Fruit fly (Drosophila melanogaster) whole organism, embryonic: ENCODE measurements around the gene RhoGAP93B.

Source experiments
- Abd-B ChIP-seq: fragments of 200-800 bp; sonication (Bioruptor generic); optimal IDR thresholded peaks from 2 replicates; lab custom pipeline; 2018; ENCODE audit warnings: missing biosample characterization, mild to moderate bottlenecking, missing genetic modification characterization, moderate library complexity
- CG10462 ChIP-seq: fragments of 200-800 bp; sonication (Bioruptor generic); optimal IDR thresholded peaks from 2 replicates; lab custom pipeline; 2016; ENCODE audit warnings: missing biosample characterization, missing genetic modification characterization
- CG10654 ChIP-seq: fragments of 200-800 bp; sonication (Bioruptor generic); optimal IDR thresholded peaks from 2 replicates; lab custom pipeline; 2016; ENCODE audit warnings: missing biosample characterization, missing genetic modification characterization
- CG11560 ChIP-seq: fragments of 200-800 bp; sonication (Bioruptor generic); IDR thresholded peaks from 3 replicates; pipeline ENCODE4 v1.3.6; 2022; ENCODE audit warnings: missing biosample characterization, missing genetic modification characterization
- CG13424 ChIP-seq: fragments of 200-800 bp; sonication (Bioruptor generic); optimal IDR thresholded peaks from 2 replicates; lab custom pipeline; 2019; ENCODE audit warnings: missing biosample characterization, mild to moderate bottlenecking, missing genetic modification characterization, moderate library complexity
- CG15514 ChIP-seq: fragments of 200-800 bp; sonication (Bioruptor generic); optimal IDR thresholded peaks from 3 replicates; lab custom pipeline; 2017; ENCODE audit warnings: missing biosample characterization, missing genetic modification characterization, mild to moderate bottlenecking, moderate library complexity, missing genetic modification reagents
- CG15601 ChIP-seq: fragments of 200-800 bp; sonication (Bioruptor generic); optimal IDR thresholded peaks from 3 replicates; lab custom pipeline; 2019; ENCODE audit warnings: missing biosample characterization, mild to moderate bottlenecking, missing genetic modification characterization, moderate library complexity
- CG17328 ChIP-seq: fragments of 200-800 bp; sonication (Bioruptor generic); IDR thresholded peaks from 2 replicates; pipeline ENCODE4 v1.3.6; 2022; ENCODE audit warnings: missing biosample characterization, missing genetic modification characterization
- CG18262 ChIP-seq: fragments of 200-800 bp; optimal IDR thresholded peaks from 3 replicates; lab custom pipeline; 2019; ENCODE audit warnings: missing biosample characterization, mild to moderate bottlenecking, missing genetic modification characterization, moderate library complexity
- CG2875 ChIP-seq: fragments of 200-800 bp; sonication (Bioruptor generic); optimal IDR thresholded peaks from 2 replicates; lab custom pipeline; 2017; ENCODE audit warnings: missing biosample characterization, mild to moderate bottlenecking, missing genetic modification characterization, missing genetic modification reagents
- CG32772 ChIP-seq: fragments of 200-800 bp; sonication (Bioruptor generic); IDR thresholded peaks from 2 replicates; pipeline ENCODE4 v1.3.6; 2022; ENCODE audit warnings: missing biosample characterization, missing genetic modification characterization
- CG6175 ChIP-seq: fragments of 200-800 bp; sonication (Bioruptor generic); IDR thresholded peaks from 3 replicates; pipeline ENCODE4 v1.3.6; 2022; ENCODE audit warnings: missing biosample characterization, missing genetic modification characterization
- CG6689 ChIP-seq: fragments of 200-800 bp; sonication (Bioruptor generic); IDR thresholded peaks from 2 replicates; pipeline ENCODE4 v1.3.6; 2022; ENCODE audit warnings: missing biosample characterization, missing genetic modification characterization
- CG7928 ChIP-seq: fragments of 200-800 bp; sonication (Bioruptor generic); optimal IDR thresholded peaks from 2 replicates; lab custom pipeline; 2017; ENCODE audit warnings: missing biosample characterization, mild to moderate bottlenecking, missing genetic modification characterization
- CG7987 ChIP-seq: fragments of 200-800 bp; sonication (Bioruptor generic); optimal IDR thresholded peaks from 2 replicates; lab custom pipeline; 2018; ENCODE audit warnings: missing biosample characterization, mild to moderate bottlenecking, missing genetic modification characterization, moderate library complexity
- CG8765 ChIP-seq: fragments of 200-800 bp; sonication (Bioruptor generic); IDR thresholded peaks from 2 replicates; pipeline ENCODE4 v1.3.6; 2022; ENCODE audit warnings: missing biosample characterization, missing genetic modification characterization
- CG9876 ChIP-seq: fragments of 200-800 bp; sonication (Bioruptor generic); optimal IDR thresholded peaks from 2 replicates; lab custom pipeline; 2016; ENCODE audit warnings: missing biosample characterization, missing genetic modification characterization
- CoRest ChIP-seq: fragments of 200-800 bp; sonication (Bioruptor generic); optimal IDR thresholded peaks from 3 replicates; lab custom pipeline; 2018; ENCODE audit warnings: missing biosample characterization, mild to moderate bottlenecking, missing genetic modification characterization, moderate library complexity
- Dad ChIP-seq: fragments of 200-800 bp; sonication (Bioruptor generic); optimal IDR thresholded peaks from 3 replicates; lab custom pipeline; 2016; ENCODE audit warnings: missing biosample characterization, missing genetic modification characterization
- Doc3 ChIP-seq: fragments of 200-800 bp; sonication (Bioruptor generic); IDR thresholded peaks from 3 replicates; pipeline ENCODE4 v1.3.6; 2022; ENCODE audit warnings: missing biosample characterization, missing genetic modification characterization; ENCODE audit not compliant: partially characterized antibody
- Drgx ChIP-seq: fragments of 200-800 bp; sonication (Bioruptor generic); IDR thresholded peaks from 2 replicates; pipeline ENCODE4 v1.3.6; 2022; ENCODE audit warnings: missing biosample characterization, missing genetic modification characterization
- Elba2 ChIP-seq: fragments of 200-800 bp; sonication (Bioruptor generic); optimal IDR thresholded peaks from 3 replicates; lab custom pipeline; 2016; ENCODE audit warnings: missing biosample characterization, missing genetic modification characterization
- Ets97D ChIP-seq: fragments of 200-800 bp; sonication (Bioruptor generic); optimal IDR thresholded peaks from 3 replicates; lab custom pipeline; 2016; ENCODE audit warnings: missing biosample characterization, missing genetic modification characterization
- GATAe ChIP-seq: fragments of 200-800 bp; sonication (Bioruptor generic); conservative IDR thresholded peaks from 2 replicates; pipeline ENCODE4 v1.3.6; 2022; ENCODE audit warnings: missing biosample characterization, missing genetic modification characterization
- HLH3B ChIP-seq: fragments of 200-800 bp; sonication (Bioruptor generic); IDR thresholded peaks from 2 replicates; pipeline ENCODE4 v1.3.6; 2022; ENCODE audit warnings: missing biosample characterization, missing genetic modification characterization
- HmgZ ChIP-seq: fragments of 200-800 bp; sonication (Bioruptor generic); optimal IDR thresholded peaks from 2 replicates; lab custom pipeline; 2018; ENCODE audit warnings: missing biosample characterization, mild to moderate bottlenecking, missing genetic modification characterization
- Mrtf ChIP-seq: fragments of 200-800 bp; sonication (Bioruptor generic); IDR thresholded peaks from 3 replicates; pipeline ENCODE4 v1.3.6; 2022; ENCODE audit warnings: missing biosample characterization, missing genetic modification characterization
- Myb ChIP-seq: fragments of 200-800 bp; sonication (Bioruptor generic); optimal IDR thresholded peaks from 2 replicates; lab custom pipeline; 2016; ENCODE audit warnings: missing biosample characterization, missing genetic modification characterization
- Neu2 ChIP-seq: fragments of 200-800 bp; sonication (Bioruptor generic); optimal IDR thresholded peaks from 3 replicates; lab custom pipeline; 2016; ENCODE audit warnings: missing biosample characterization, missing genetic modification characterization, borderline replicate concordance
- Nf-YB ChIP-seq: fragments of 200-800 bp; sonication (Bioruptor generic); optimal IDR thresholded peaks from 3 replicates; lab custom pipeline; 2019; ENCODE audit warnings: missing biosample characterization, mild to moderate bottlenecking, missing genetic modification characterization, moderate library complexity
- NfI ChIP-seq: fragments of 200-800 bp; sonication (Bioruptor generic); optimal IDR thresholded peaks from 3 replicates; lab custom pipeline; 2018; ENCODE audit warnings: missing biosample characterization, mild to moderate bottlenecking, missing genetic modification characterization, moderate library complexity
- PHDP ChIP-seq: fragments of 200-800 bp; sonication (Bioruptor generic); optimal IDR thresholded peaks from 3 replicates; lab custom pipeline; 2018; ENCODE audit warnings: missing biosample characterization, mild to moderate bottlenecking, missing genetic modification characterization, moderate library complexity
- Rx ChIP-seq: fragments of 200-800 bp; sonication (Bioruptor generic); IDR thresholded peaks from 2 replicates; pipeline ENCODE4 v1.3.6; 2022; ENCODE audit warnings: missing biosample characterization, missing genetic modification characterization
- Vsx1 ChIP-seq: fragments of 200-800 bp; sonication (Bioruptor generic); optimal IDR thresholded peaks from 2 replicates; lab custom pipeline; 2017; ENCODE audit warnings: missing biosample characterization, mild to moderate bottlenecking, missing genetic modification characterization, missing genetic modification reagents
- ash1 ChIP-seq: fragments of 200-800 bp; sonication (Bioruptor generic); optimal IDR thresholded peaks from 2 replicates; lab custom pipeline; 2018; ENCODE audit warnings: missing biosample characterization, mild to moderate bottlenecking, missing genetic modification characterization
- bbx ChIP-seq: fragments of 200-800 bp; sonication (Bioruptor generic); IDR thresholded peaks from 2 replicates; pipeline ENCODE4 v1.3.6; 2022; ENCODE audit warnings: missing biosample characterization, missing genetic modification characterization; ENCODE audit not compliant: partially characterized antibody
- chif ChIP-seq, 2 experiments: fragments of 200-800 bp; sonication (Bioruptor generic); optimal IDR thresholded peaks; 3 replicates each; lab custom pipeline; 2016; ENCODE audit warnings: missing biosample characterization in 2 of 2, missing genetic modification characterization in 2 of 2
- chm ChIP-seq: fragments of 200-800 bp; sonication (Bioruptor generic); IDR thresholded peaks from 2 replicates; pipeline ENCODE4 v1.3.6; 2022; ENCODE audit warnings: missing biosample characterization, missing genetic modification characterization
- crp ChIP-seq, 2 experiments: fragments of 200-800 bp; sonication (Bioruptor generic); optimal IDR thresholded peaks; 2 replicates in 1 of 2; 3 replicates in 1 of 2; lab custom pipeline; 2017; ENCODE audit warnings: missing biosample characterization in 2 of 2, missing genetic modification characterization in 2 of 2, mild to moderate bottlenecking in 1 of 2, moderate library complexity in 1 of 2
- dimm ChIP-seq: fragments of 200-800 bp; sonication (Bioruptor generic); IDR thresholded peaks from 2 replicates; pipeline ENCODE4 v1.3.6; 2022; ENCODE audit warnings: missing biosample characterization, missing genetic modification characterization
- dmrt99B ChIP-seq: fragments of 200-800 bp; sonication (Bioruptor generic); optimal IDR thresholded peaks from 2 replicates; lab custom pipeline; 2018; ENCODE audit warnings: missing biosample characterization, mild to moderate bottlenecking, missing genetic modification characterization, moderate library complexity
- grau ChIP-seq: fragments of 200-800 bp; optimal IDR thresholded peaks from 3 replicates; lab custom pipeline; 2019; ENCODE audit warnings: missing biosample characterization, mild to moderate bottlenecking, missing genetic modification characterization, moderate library complexity
- gsb-n ChIP-seq: fragments of 200-800 bp; sonication (Bioruptor generic); optimal IDR thresholded peaks from 3 replicates; lab custom pipeline; 2018; ENCODE audit warnings: missing biosample characterization, mild to moderate bottlenecking, missing genetic modification characterization
- hth ChIP-seq: fragments of >200 bp; optimal IDR thresholded peaks from 2 replicates; lab custom pipeline; 2017; ENCODE audit warnings: inconsistent platforms
- kni ChIP-seq: fragments of 200-800 bp; sonication (Bioruptor generic); optimal IDR thresholded peaks from 3 replicates; lab custom pipeline; 2017; ENCODE audit warnings: mild to moderate bottlenecking, missing biosample characterization, missing genetic modification reagents, missing genetic modification characterization
- oc ChIP-seq: fragments of 200-800 bp; sonication (Bioruptor generic); optimal IDR thresholded peaks from 2 replicates; lab custom pipeline; 2018; ENCODE audit warnings: missing biosample characterization, mild to moderate bottlenecking, missing genetic modification characterization, moderate library complexity
- onecut ChIP-seq: fragments of 200-800 bp; sonication (Bioruptor generic); IDR thresholded peaks from 2 replicates; pipeline ENCODE4 v1.3.6; 2022; ENCODE audit warnings: missing biosample characterization, missing genetic modification characterization
- pnt ChIP-seq: fragments of 200-800 bp; sonication (Bioruptor generic); optimal IDR thresholded peaks from 3 replicates; lab custom pipeline; 2016; ENCODE audit warnings: missing biosample characterization, missing genetic modification characterization
- wdn ChIP-seq: fragments of 200-800 bp; sonication (Bioruptor generic); IDR thresholded peaks from 2 replicates; pipeline ENCODE4 v1.3.6; 2022; ENCODE audit warnings: missing biosample characterization, missing genetic modification characterization
- yki ChIP-seq: fragments of >200 bp; optimal IDR thresholded peaks from 3 replicates; lab custom pipeline; 2018
- zf30C ChIP-seq: fragments of 200-800 bp; sonication (Bioruptor generic); optimal IDR thresholded peaks from 3 replicates; lab custom pipeline; 2018; ENCODE audit warnings: missing biosample characterization, mild to moderate bottlenecking, missing genetic modification characterization

RhoGAP93B gene

dm6 chr3R:21111046-21111480 is 13.4 kb upstream of the RhoGAP93B start, which contains the start of gene Rab11 (continued):
- TF ChIP-seq ash1 (GFP tag; lab: Kevin White, UChicago), result no peak
- TF ChIP-seq gsb-n (tag; lab: Kevin White, UChicago), result peak; percentile 15
- no peak for TF ChIP-seq Elba2 (GFP tag; lab: Kevin White, UChicago)
- peak; percentile 9 for TF ChIP-seq CG10654 (GFP tag; lab: Kevin White, UChicago)
- no peak for TF ChIP-seq HLH3B (GFP tag; lab: Robert Waterston, UW)
- peak; percentile 54 for TF ChIP-seq kni (GFP tag; lab: Kevin White, UChicago)
- no peak for TF ChIP-seq dimm (GFP tag; lab: Robert Waterston, UW)
- no peak for TF ChIP-seq chm
- no peak for TF ChIP-seq Neu2
- TF ChIP-seq CG10462 (GFP tag; lab: Kevin White, UChicago), result peak; percentile 2
- TF ChIP-seq pnt (GFP tag; lab: Kevin White, UChicago), result no peak
- no peak for TF ChIP-seq hth (lab: Kevin White, UChicago)
- peak; percentile 58 for TF ChIP-seq CG15514
- TF ChIP-seq oc (tag; lab: Kevin White, UChicago), result no peak
- peak; percentile 20; the same call in 1 of the 2 replicates for TF ChIP-seq CG6689 (GFP tag; lab: Robert Waterston, UW)
- TF ChIP-seq PHDP (tag; lab: Kevin White, UChicago), result peak; percentile 34
- TF ChIP-seq CG7987 (GFP tag; lab: Kevin White, UChicago), result no peak
- no peak for TF ChIP-seq wdn (GFP tag; lab: Robert Waterston, UW)
- peak; percentile 28 for TF ChIP-seq Vsx1
- TF ChIP-seq dmrt99B, result peak; percentile 30
- no peak for TF ChIP-seq GATAe
- TF ChIP-seq CG13424 (tag; lab: Kevin White, UChicago), result peak; percentile 59
- peak; percentile 26 for TF ChIP-seq CG15601 (tag; lab: Kevin White, UChicago)
- no peak for TF ChIP-seq Drgx
- no peak for TF ChIP-seq zf30C
- peak; percentile 88 for TF ChIP-seq bbx
- TF ChIP-seq Rx (GFP tag; lab: Robert Waterston, UW), result no peak
- peak; percentile 93; the same call in 2 of the 3 replicates for TF ChIP-seq Doc3 (GFP tag; lab: Robert Waterston, UW)
- TF ChIP-seq CG2875 (GFP tag; lab: Kevin White, UChicago), result no peak
- no peak for TF ChIP-seq HmgZ (tag; lab: Kevin White, UChicago)
- no peak for TF ChIP-seq Myb
- TF ChIP-seq Abd-B (GFP tag; lab: Kevin White, UChicago), result peak; percentile 66
- no peak for TF ChIP-seq Mrtf (GFP tag; lab: Robert Waterston, UW)
- TF ChIP-seq Dad (GFP tag; lab: Kevin White, UChicago), result peak; percentile 27
- no peak for TF ChIP-seq CG7928
- TF ChIP-seq Nf-YB (GFP tag; lab: Kevin White, UChicago), result no peak
- peak; percentile 77 for TF ChIP-seq CoRest (tag; lab: Kevin White, UChicago)
- TF ChIP-seq CG9876 (GFP tag; lab: Kevin White, UChicago), result no peak
- TF ChIP-seq NfI, result peak; percentile 47
- TF ChIP-seq Ets97D (GFP tag; lab: Kevin White, UChicago), result peak; percentile 14
- no peak for TF ChIP-seq CG6175 (GFP tag; lab: Robert Waterston, UW)
- no peak for TF ChIP-seq CG32772
- peak; percentile 61 for TF ChIP-seq grau
- TF ChIP-seq CG18262, result peak; percentile 63
- TF ChIP-seq CG8765 (GFP tag; lab: Robert Waterston, UW), result 0 out of 2 replicates have a peak, but pooled peaks have one; percentile 14
- no peak for TF ChIP-seq CG11560 (tag; lab: Robert Waterston, UW)
- TF ChIP-seq CG17328 (GFP tag; lab: Robert Waterston, UW), result no peak
- TF ChIP-seq onecut (GFP tag; lab: Robert Waterston, UW), result no peak; the same call in none of the 2 replicates
- TF ChIP-seq yki, result no peak
- peak in 1 of 2 experiments; percentile 41 for TF ChIP-seq chif (GFP tag; optimal IDR thresholded peaks at IDR 0.05; lab: Kevin White, UChicago)
- TF ChIP-seq crp (GFP tag; optimal IDR thresholded peaks at IDR 0.05; lab: Kevin White, UChicago), result peak in 1 of 2 experiments; percentile 15
